Worm (Caenorhabditis elegans) whole organism, L1 larva: ENCODE data around the gene nhr-30.

Experiments
- C16A3.4 ChIP-seq: fragments of 150-350 bp; optimal IDR thresholded peaks from 2 replicates; lab custom pipeline; 2014; ENCODE audit warnings: missing biosample characterization, missing genetic modification characterization
- ama-1 ChIP-seq: fragments of 150-350 bp; optimal IDR thresholded peaks from 2 replicates; lab custom pipeline; 2014
- ceh-88 ChIP-seq: fragments of 200-800 bp; sonication (Bioruptor generic); IDR thresholded peaks from 2 replicates; pipeline ENCODE4 v1.3.6; 2022; ENCODE audit warnings: missing genetic modification characterization, missing compliant biosample characterization
- elt-3 ChIP-seq, 6 experiments: fragments of 150-350 bp in 1 of 6; sonication (generic microtip); optimal IDR thresholded peaks; 2 replicates each; lab custom pipeline; 2017 to 2018; ENCODE audit warnings: missing biosample characterization in 6 of 6, missing genetic modification characterization in 6 of 6, inconsistent platforms in 1 of 6
- lin-15B ChIP-seq: fragments of 150-350 bp; sonication (generic microtip); optimal IDR thresholded peaks from 3 replicates; lab custom pipeline; 2014; ENCODE audit warnings: missing biosample characterization, missing genetic modification characterization
- lir-3 ChIP-seq: sonication (generic microtip); optimal IDR thresholded peaks from 2 replicates; lab custom pipeline; 2016; ENCODE audit warnings: mild to moderate bottlenecking, missing genetic modification characterization, moderate library complexity, missing compliant biosample characterization; ENCODE audit not compliant: poor library complexity
- lsy-2 ChIP-seq, 2 experiments: fragments of 150-350 bp; optimal IDR thresholded peaks; 2 replicates each; lab custom pipeline; 2014; ENCODE audit warnings: missing biosample characterization in 2 of 2, missing genetic modification characterization in 2 of 2
- nhr-237 ChIP-seq: fragments of 150-350 bp; optimal IDR thresholded peaks from 2 replicates; lab custom pipeline; 2014; ENCODE audit warnings: missing biosample characterization, missing genetic modification characterization
- nhr-47 ChIP-seq: sonication (generic microtip); optimal IDR thresholded peaks from 2 replicates; lab custom pipeline; 2016; ENCODE audit warnings: mild to moderate bottlenecking, missing genetic modification characterization, moderate library complexity, missing compliant biosample characterization
- nhr-76 ChIP-seq: sonication (generic microtip); optimal IDR thresholded peaks from 2 replicates; lab custom pipeline; 2017; ENCODE audit warnings: missing biosample characterization, missing genetic modification characterization
- skn-1 ChIP-seq: fragments of 150-350 bp; optimal IDR thresholded peaks from 2 replicates; lab custom pipeline; 2014; ENCODE audit warnings: missing biosample characterization, missing genetic modification characterization
- unc-86 ChIP-seq: sonication (generic microtip); optimal IDR thresholded peaks from 2 replicates; lab custom pipeline; 2016; ENCODE audit warnings: missing genetic modification characterization, missing compliant biosample characterization

DNA sequence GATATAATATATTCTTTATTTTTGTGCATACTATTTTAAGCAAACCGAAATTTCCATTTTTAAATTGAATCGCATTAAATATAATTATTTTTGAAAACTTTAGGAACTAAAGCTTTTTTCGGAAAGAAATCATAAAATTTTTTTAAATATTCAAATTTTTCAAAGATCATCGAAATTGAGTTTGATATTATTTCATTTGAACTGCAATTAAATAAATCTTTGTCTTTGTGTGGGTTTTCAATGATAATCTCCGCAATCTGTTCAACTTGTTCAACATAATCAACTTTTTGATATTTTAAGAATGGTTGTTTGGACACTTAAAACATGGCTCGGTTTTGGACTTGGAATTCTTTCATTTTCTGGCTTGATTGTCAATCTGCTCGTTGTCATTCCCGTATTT is 35.8 kb upstream of the nhr-30 start, which contains the start of gene srx-2:
- no peak for TF ChIP-seq unc-86
- no peak for TF ChIP-seq lsy-2 (tag; optimal IDR thresholded peaks at IDR 0.05; lab: Kevin White, UChicago)
- TF ChIP-seq ceh-88 (GFP tag; lab: Robert Waterston, UW), result no peak
- no peak for TF ChIP-seq lir-3 (tag; lab: Kevin White, UChicago)
- TF ChIP-seq skn-1 (tag; lab: Kevin White, UChicago), result no peak
- TF ChIP-seq nhr-47 (tag; lab: Kevin White, UChicago), result no peak
- no peak for TF ChIP-seq nhr-76 (tag; lab: Kevin White, UChicago)
- TF ChIP-seq lin-15B (tag; lab: Kevin White, UChicago), result no peak
- TF ChIP-seq elt-3 (tag; optimal IDR thresholded peaks at IDR 0.05; lab: Kevin White, UChicago), result no peak
- no peak for TF ChIP-seq C16A3.4 (tag; lab: Kevin White, UChicago)
- no peak for TF ChIP-seq ama-1
- TF ChIP-seq nhr-237 (tag; lab: Kevin White, UChicago), result no peak
